Fruit fly (Drosophila melanogaster) whole organism, pupa: ENCODE measurements around the gene nst.

ENCODE experiments used
- CG10348 ChIP-seq: fragments of 200-800 bp; sonication (Bioruptor generic); IDR thresholded peaks from 2 replicates; pipeline ENCODE4 v1.3.6; 2022; ENCODE audit warnings: missing biosample characterization, missing genetic modification characterization
- CG14655 ChIP-seq: fragments of 200-800 bp; sonication (Bioruptor generic); optimal IDR thresholded peaks from 3 replicates; lab custom pipeline; 2017; ENCODE audit warnings: mild to moderate bottlenecking, missing biosample characterization, missing genetic modification reagents, missing genetic modification characterization
- CG32121 ChIP-seq: fragments of 200-800 bp; sonication (Bioruptor generic); IDR thresholded peaks from 2 replicates; pipeline ENCODE4 v1.3.6; 2022; ENCODE audit warnings: missing biosample characterization, missing genetic modification characterization
- CG8301 ChIP-seq: fragments of 200-800 bp; sonication (Bioruptor generic); optimal IDR thresholded peaks from 2 replicates; lab custom pipeline; 2018; ENCODE audit warnings: missing biosample characterization, mild to moderate bottlenecking, missing genetic modification characterization
- D1 ChIP-seq: fragments of 200-800 bp; sonication (Bioruptor generic); optimal IDR thresholded peaks from 2 replicates; lab custom pipeline; 2018; ENCODE audit warnings: missing biosample characterization, mild to moderate bottlenecking, missing genetic modification characterization, moderate library complexity
- EcR ChIP-seq: fragments of 200-800 bp; sonication (Bioruptor generic); optimal IDR thresholded peaks from 3 replicates; lab custom pipeline; 2019; ENCODE audit warnings: missing biosample characterization, missing genetic modification characterization, mild to moderate bottlenecking, moderate library complexity, missing genetic modification reagents
- Pif1B ChIP-seq: fragments of 200-800 bp; sonication (Bioruptor generic); optimal IDR thresholded peaks from 3 replicates; lab custom pipeline; 2016; ENCODE audit warnings: missing biosample characterization, missing genetic modification characterization
- gl ChIP-seq: fragments of 200-800 bp; sonication (Bioruptor generic); optimal IDR thresholded peaks from 2 replicates; lab custom pipeline; 2018; ENCODE audit warnings: missing biosample characterization, mild to moderate bottlenecking, missing genetic modification characterization

DNA sequence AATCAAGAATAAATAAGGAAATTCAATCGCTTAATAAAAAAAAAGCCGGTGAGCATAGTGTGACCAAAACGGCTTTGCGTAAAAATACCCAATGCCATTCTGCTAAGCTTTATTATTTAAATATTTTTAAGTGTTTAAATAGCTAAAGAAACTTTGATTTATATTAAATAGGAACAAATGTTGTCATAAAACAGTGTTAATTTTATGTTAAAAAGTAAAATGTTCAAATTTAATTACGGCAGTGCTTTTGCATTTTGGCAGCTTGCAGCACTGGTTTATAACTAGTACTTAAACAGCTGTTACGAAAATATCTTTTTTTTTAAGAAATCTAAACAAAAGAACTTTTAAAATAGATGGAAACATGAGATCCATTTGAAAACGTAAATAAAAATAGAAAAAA lies 28.7 kb downstream of the nst start, which contains the start of the genes CG10638 and CG10681:
- TF ChIP-seq CG10348: no peak
- no peak for TF ChIP-seq CG14655 (GFP tag; lab: Kevin White, UChicago)
- no peak for TF ChIP-seq Pif1B (GFP tag; lab: Kevin White, UChicago)
- no peak for TF ChIP-seq CG32121 (GFP tag; lab: Robert Waterston, UW)
- no peak for TF ChIP-seq EcR (GFP tag; lab: Kevin White, UChicago)
- TF ChIP-seq gl (tag; lab: Kevin White, UChicago): no peak
- no peak for TF ChIP-seq CG8301
- no peak for TF ChIP-seq D1
